Worm (Caenorhabditis elegans) whole organism, early embryonic: ENCODE results near the gene C55A6.12.

Source experiments
- B0310.2 ChIP-seq: sonication (generic microtip); optimal IDR thresholded peaks from 2 replicates; lab custom pipeline; 2016; ENCODE audit warnings: mild to moderate bottlenecking, missing genetic modification characterization, missing compliant biosample characterization
- F13C5.2 ChIP-seq: sonication (generic microtip); optimal IDR thresholded peaks from 2 replicates; lab custom pipeline; 2017; ENCODE audit warnings: mild to moderate bottlenecking, missing genetic modification characterization, inconsistent platforms, missing compliant biosample characterization
- aly-1 ChIP-seq: sonication (generic microtip); optimal IDR thresholded peaks from 2 replicates; lab custom pipeline; 2016; ENCODE audit warnings: missing genetic modification characterization, missing compliant biosample characterization
- ama-1 ChIP-seq: fragments of 150-350 bp; optimal IDR thresholded peaks from 2 replicates; lab custom pipeline; 2014
- ceh-13 ChIP-seq: fragments of 200-800 bp; sonication (Bioruptor generic); optimal IDR thresholded peaks from 2 replicates; lab custom pipeline; 2018; ENCODE audit warnings: mild to moderate bottlenecking, missing genetic modification characterization, missing compliant biosample characterization
- ceh-36 ChIP-seq: sonication (generic microtip); optimal IDR thresholded peaks from 2 replicates; lab custom pipeline; 2016; ENCODE audit warnings: missing genetic modification characterization, inconsistent platforms, missing compliant biosample characterization
- ets-7 ChIP-seq: sonication (generic microtip); optimal IDR thresholded peaks from 2 replicates; lab custom pipeline; 2016; ENCODE audit warnings: missing genotype, missing genetic modification characterization, missing compliant biosample characterization
- flt-1 ChIP-seq: fragments of 200-800 bp; sonication (Bioruptor generic); IDR thresholded peaks from 2 replicates; pipeline ENCODE4 v1.3.6; 2022; ENCODE audit warnings: missing genetic modification characterization, missing compliant biosample characterization
- hmbx-1 ChIP-seq: sonication (generic microtip); optimal IDR thresholded peaks from 2 replicates; lab custom pipeline; 2016; ENCODE audit warnings: mild to moderate bottlenecking, missing genetic modification characterization, missing compliant biosample characterization
- hmg-4 ChIP-seq: fragments of 200-800 bp; sonication (Bioruptor generic); optimal IDR thresholded peaks from 2 replicates; lab custom pipeline; 2018; ENCODE audit warnings: mild to moderate bottlenecking, missing genetic modification characterization, missing compliant biosample characterization
- hnd-1 ChIP-seq: sonication (generic microtip); optimal IDR thresholded peaks from 2 replicates; lab custom pipeline; 2016; ENCODE audit warnings: missing genetic modification characterization, missing compliant biosample characterization
- pes-1 ChIP-seq: fragments of 200-800 bp; sonication (Bioruptor generic); IDR thresholded peaks from 2 replicates; pipeline ENCODE4 v1.3.6; 2022; ENCODE audit warnings: missing genetic modification reagents, missing genetic modification characterization, missing compliant biosample characterization
- scrt-1 ChIP-seq: fragments of 200-800 bp; sonication (Bioruptor generic); IDR thresholded peaks from 2 replicates; pipeline ENCODE4 v1.3.6; 2022; ENCODE audit warnings: missing genetic modification characterization, missing compliant biosample characterization
- sea-1 ChIP-seq: fragments of 200-800 bp; sonication (Bioruptor generic); conservative IDR thresholded peaks from 2 replicates; pipeline ENCODE4 v1.3.6; 2022; ENCODE audit warnings: missing genetic modification characterization, missing compliant biosample characterization
- tbx-11 ChIP-seq: fragments of 200-800 bp; sonication (Bioruptor generic); IDR thresholded peaks from 2 replicates; pipeline ENCODE4 v1.3.6; 2022; ENCODE audit warnings: missing genetic modification characterization, missing compliant biosample characterization
- tbx-37 ChIP-seq: fragments of 200-800 bp; sonication (Bioruptor generic); conservative IDR thresholded peaks from 2 replicates; pipeline ENCODE4 v1.3.6; 2022; ENCODE audit warnings: missing genetic modification reagents, missing genetic modification characterization, missing compliant biosample characterization
- tra-4 ChIP-seq: sonication (generic microtip); optimal IDR thresholded peaks from 2 replicates; lab custom pipeline; 2017; ENCODE audit warnings: missing genetic modification characterization, missing compliant biosample characterization

C55A6.12 gene

DNA sequence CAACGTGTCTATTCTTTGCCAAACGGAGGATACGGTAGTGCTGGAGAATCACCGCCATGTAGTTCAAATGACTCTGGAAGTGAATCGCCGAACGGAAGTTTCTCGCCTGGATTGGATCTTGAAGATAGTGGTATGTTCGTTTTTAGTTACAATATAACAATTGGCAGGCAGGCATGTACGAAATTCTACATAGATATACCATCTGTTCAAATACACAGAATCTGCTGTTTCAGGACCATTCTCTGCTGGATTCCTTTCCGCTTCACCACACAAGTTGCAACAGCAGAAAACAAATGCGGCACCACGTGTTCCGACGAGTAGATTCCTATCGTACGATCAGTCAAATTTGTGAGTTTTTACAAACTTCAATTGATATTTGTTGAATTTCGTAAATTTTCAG lies 36.6 kb upstream of the C55A6.12 start:
- TF ChIP-seq ceh-36 (tag; lab: Kevin White, UChicago) = no peak
- no peak for TF ChIP-seq B0310.2 (tag; lab: Kevin White, UChicago)
- TF ChIP-seq pes-1 (GFP tag; lab: Robert Waterston, UW) = no peak
- no peak for TF ChIP-seq tbx-37 (GFP tag; lab: Robert Waterston, UW)
- TF ChIP-seq tra-4 (tag; lab: Kevin White, UChicago) = no peak
- TF ChIP-seq tbx-11 (GFP tag; lab: Robert Waterston, UW) = no peak
- TF ChIP-seq F13C5.2 (tag; lab: Kevin White, UChicago) = no peak
- TF ChIP-seq hnd-1 (tag; lab: Kevin White, UChicago) = no peak
- no peak for TF ChIP-seq sea-1
- TF ChIP-seq aly-1 (tag; lab: Kevin White, UChicago) = no peak
- TF ChIP-seq ama-1 (lab: Kevin White, UChicago) = no peak
- no peak for TF ChIP-seq ets-7 (tag; lab: Kevin White, UChicago)
- no peak for TF ChIP-seq ceh-13 (GFP tag; lab: Kevin White, UChicago)
- TF ChIP-seq hmbx-1 (tag; lab: Kevin White, UChicago) = no peak
- no peak for TF ChIP-seq hmg-4 (GFP tag; lab: Kevin White, UChicago)
- TF ChIP-seq scrt-1 (GFP tag; lab: Robert Waterston, UW) = no peak
- TF ChIP-seq flt-1 (GFP tag; lab: Robert Waterston, UW) = no peak

DNA sequence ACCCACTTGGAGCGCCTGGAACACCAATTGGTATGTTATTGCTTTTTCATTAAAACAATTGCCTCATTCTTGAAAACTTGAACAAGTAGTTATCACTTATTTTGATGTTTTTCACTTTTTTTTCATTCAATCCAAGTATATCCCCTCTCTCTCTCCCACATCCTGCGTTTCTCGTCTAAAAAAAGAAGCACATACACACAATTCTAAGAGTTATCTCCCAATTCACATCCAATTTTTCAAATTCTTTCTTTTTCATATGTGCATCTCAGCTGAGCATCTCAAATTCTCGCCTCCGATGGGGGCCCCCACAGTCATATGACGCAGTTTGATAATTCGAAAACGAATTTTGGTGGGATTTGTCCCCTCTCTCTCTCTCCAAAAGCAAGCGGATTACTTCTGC lies 33.7 kb upstream of the C55A6.12 start:
- TF ChIP-seq pes-1 (GFP tag; lab: Robert Waterston, UW) (no peak), tbx-37 (GFP tag; lab: Robert Waterston, UW) (no peak), hmbx-1 (tag; lab: Kevin White, UChicago) (no peak), ama-1 (lab: Kevin White, UChicago) (no peak), scrt-1 (GFP tag; lab: Robert Waterston, UW) (no peak), hnd-1 (tag; lab: Kevin White, UChicago) (no peak), hmg-4 (GFP tag; lab: Kevin White, UChicago) (no peak), F13C5.2 (tag; lab: Kevin White, UChicago) (no peak)

DNA sequence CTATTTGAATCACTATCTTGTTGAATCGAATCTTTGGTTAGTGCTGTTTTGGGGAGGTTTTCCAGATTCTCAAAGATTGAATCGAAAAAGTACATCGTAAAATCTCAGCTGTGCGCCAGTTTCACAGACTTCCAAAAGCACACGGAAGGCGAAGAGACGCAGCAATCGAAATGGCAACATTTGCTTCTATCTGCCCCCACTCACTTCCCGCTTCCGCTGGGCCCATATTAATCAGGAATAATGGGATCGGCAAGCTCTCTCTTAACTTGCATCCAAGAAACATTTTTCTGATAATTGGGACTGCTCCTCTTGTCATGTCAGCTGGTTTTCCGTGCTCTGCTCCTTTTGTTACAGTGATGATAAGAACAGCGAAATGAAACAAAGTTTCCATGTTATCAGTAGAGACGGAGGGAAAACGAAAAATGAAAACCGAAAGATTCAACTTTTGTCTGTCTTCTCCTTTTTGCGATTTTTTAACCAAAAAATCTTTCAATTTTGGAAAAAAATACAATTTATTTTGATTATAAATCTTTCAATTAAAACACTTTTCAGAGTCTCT lies 32.7 kb upstream of the C55A6.12 start:
- no peak for TF ChIP-seq pes-1 (GFP tag; lab: Robert Waterston, UW)
- no peak for TF ChIP-seq hmbx-1 (tag; lab: Kevin White, UChicago)
- no peak for TF ChIP-seq tra-4 (tag; lab: Kevin White, UChicago)
- TF ChIP-seq sea-1 = no peak
- no peak for TF ChIP-seq flt-1 (GFP tag; lab: Robert Waterston, UW)
- no peak for TF ChIP-seq ama-1 (lab: Kevin White, UChicago)
- no peak for TF ChIP-seq F13C5.2 (tag; lab: Kevin White, UChicago)
- TF ChIP-seq ceh-13 (GFP tag; lab: Kevin White, UChicago) = no peak
- no peak for TF ChIP-seq B0310.2 (tag; lab: Kevin White, UChicago)
- TF ChIP-seq scrt-1 (GFP tag; lab: Robert Waterston, UW) = no peak
- no peak for TF ChIP-seq aly-1 (tag; lab: Kevin White, UChicago)

DNA sequence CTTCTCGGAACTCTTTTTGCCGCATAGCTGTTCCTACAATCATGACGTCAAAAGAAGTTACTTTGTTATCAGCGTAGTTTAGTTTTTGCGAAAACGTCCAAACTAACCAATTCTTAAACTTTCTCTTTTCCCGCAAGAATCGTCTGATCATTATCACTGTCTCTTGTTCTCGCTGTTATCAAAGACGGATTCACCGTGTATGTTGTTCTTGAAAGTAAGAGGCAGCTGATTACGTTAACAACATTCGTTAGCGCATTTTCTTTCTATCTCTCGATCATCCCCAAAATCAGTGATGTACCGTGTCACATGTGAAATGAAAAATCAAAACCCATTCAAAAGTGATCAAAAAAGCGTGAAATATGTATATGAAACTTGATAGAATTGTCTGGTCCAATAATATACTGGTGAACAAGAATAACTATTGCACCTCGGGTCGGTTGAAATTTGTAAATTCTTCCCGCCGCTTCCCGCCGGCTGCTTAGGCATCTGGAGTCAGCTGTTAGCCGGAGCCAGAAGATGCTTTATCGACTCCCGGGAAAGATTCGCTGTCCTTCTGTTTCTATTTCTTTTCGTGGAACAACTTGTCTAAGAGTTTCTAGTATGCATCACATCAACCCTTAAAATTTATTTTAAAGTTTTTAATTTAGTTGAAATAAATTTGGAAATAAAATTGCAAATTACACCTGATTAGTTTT lies 31.7 kb upstream of the C55A6.12 start:
- no peak for TF ChIP-seq B0310.2 (tag; lab: Kevin White, UChicago)
- no peak for TF ChIP-seq ceh-13 (GFP tag; lab: Kevin White, UChicago)
- TF ChIP-seq aly-1 (tag; lab: Kevin White, UChicago) = no peak
- no peak for TF ChIP-seq tbx-37 (GFP tag; lab: Robert Waterston, UW)
- TF ChIP-seq pes-1 (GFP tag; lab: Robert Waterston, UW) = no peak
- TF ChIP-seq flt-1 (GFP tag; lab: Robert Waterston, UW) = no peak
- no peak for TF ChIP-seq hmbx-1 (tag; lab: Kevin White, UChicago)
- no peak for TF ChIP-seq scrt-1 (GFP tag; lab: Robert Waterston, UW)
- no peak for TF ChIP-seq hnd-1 (tag; lab: Kevin White, UChicago)
- TF ChIP-seq tbx-11 (GFP tag; lab: Robert Waterston, UW) = no peak
- TF ChIP-seq tra-4 (tag; lab: Kevin White, UChicago) = no peak
- no peak for TF ChIP-seq ceh-36 (tag; lab: Kevin White, UChicago)
- no peak for TF ChIP-seq ama-1 (lab: Kevin White, UChicago)
- no peak for TF ChIP-seq sea-1
- TF ChIP-seq hmg-4 (GFP tag; lab: Kevin White, UChicago) = no peak
- no peak for TF ChIP-seq F13C5.2 (tag; lab: Kevin White, UChicago)
- TF ChIP-seq ets-7 (tag; lab: Kevin White, UChicago) = no peak

DNA sequence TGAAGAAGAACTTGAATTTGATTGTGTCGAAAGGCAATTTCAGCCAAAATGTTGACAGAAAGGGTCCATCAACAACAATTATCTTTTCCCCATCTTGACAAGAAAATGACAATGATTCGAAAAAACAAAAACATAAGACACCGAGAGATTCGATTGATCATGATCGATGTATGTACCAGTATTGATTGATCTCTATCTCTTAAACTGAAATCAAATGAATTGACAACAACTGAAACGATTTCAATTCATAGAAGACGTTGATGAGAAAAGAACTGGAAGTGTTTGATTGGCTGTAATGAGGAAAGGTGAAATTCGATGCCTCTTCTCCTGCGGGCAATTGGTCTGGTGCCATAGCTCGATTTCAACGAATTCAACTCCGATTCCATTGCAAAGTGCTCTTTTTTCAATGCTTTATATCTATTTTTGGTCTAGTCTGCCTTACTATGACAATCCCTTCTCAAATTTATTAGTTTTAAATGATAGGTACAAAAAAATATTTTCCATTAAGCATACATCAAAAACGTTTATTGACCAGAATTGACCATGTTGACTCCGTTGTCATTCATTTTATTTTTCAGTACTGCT lies 30.5 kb upstream of the C55A6.12 start:
- TF ChIP-seq tbx-11 (GFP tag; lab: Robert Waterston, UW) = no peak
- TF ChIP-seq aly-1 (tag; lab: Kevin White, UChicago) = no peak
- TF ChIP-seq ets-7 (tag; lab: Kevin White, UChicago) = no peak
- no peak for TF ChIP-seq hmg-4 (GFP tag; lab: Kevin White, UChicago)
- no peak for TF ChIP-seq hmbx-1 (tag; lab: Kevin White, UChicago)
- no peak for TF ChIP-seq ama-1 (lab: Kevin White, UChicago)

DNA sequence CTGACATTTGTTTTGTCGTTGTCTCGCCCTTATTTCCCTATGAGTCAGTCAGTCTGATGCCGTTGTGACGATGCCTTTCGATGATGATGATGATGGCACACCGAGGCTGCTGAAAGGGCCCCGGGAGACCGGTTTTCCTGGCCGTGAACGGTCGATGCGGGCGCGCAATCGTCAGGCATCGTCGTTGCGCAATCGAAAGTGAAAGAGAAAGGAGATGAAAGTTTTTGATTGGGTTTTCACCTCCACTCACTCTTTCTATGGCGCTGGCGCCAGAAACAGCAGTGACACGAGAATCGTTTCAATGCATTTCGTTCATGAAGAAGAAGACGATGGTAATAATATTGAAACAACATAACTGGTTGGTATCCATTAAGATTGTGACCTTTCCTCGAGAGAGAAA lies 30.0 kb upstream of the C55A6.12 start:
- TF ChIP-seq ceh-36 (tag; lab: Kevin White, UChicago) (no peak), tbx-37 (GFP tag; lab: Robert Waterston, UW) (no peak), tra-4 (tag; lab: Kevin White, UChicago) (no peak), tbx-11 (GFP tag; lab: Robert Waterston, UW) (no peak), aly-1 (tag; lab: Kevin White, UChicago) (no peak), B0310.2 (tag; lab: Kevin White, UChicago) (no peak), ama-1 (lab: Kevin White, UChicago) (no peak), hmbx-1 (tag; lab: Kevin White, UChicago) (no peak), pes-1 (GFP tag; lab: Robert Waterston, UW) (no peak), ets-7 (tag; lab: Kevin White, UChicago) (no peak), F13C5.2 (tag; lab: Kevin White, UChicago) (no peak), hnd-1 (tag; lab: Kevin White, UChicago) (no peak), ceh-13 (GFP tag; lab: Kevin White, UChicago) (no peak), flt-1 (GFP tag; lab: Robert Waterston, UW) (no peak), scrt-1 (GFP tag; lab: Robert Waterston, UW) (no peak), hmg-4 (GFP tag; lab: Kevin White, UChicago) (no peak), sea-1 (no peak)
